Fruit fly (Drosophila melanogaster) whole organism, embryonic: ENCODE results near the gene BTBD9.

Experiments used
- Adf1 ChIP-seq: fragments of 200-800 bp; sonication (Bioruptor generic); IDR thresholded peaks from 2 replicates; pipeline ENCODE4 v1.3.6; 2022; ENCODE audit warnings: missing biosample characterization, missing genetic modification characterization
- Asciz ChIP-seq: fragments of 200-800 bp; sonication (Bioruptor generic); optimal IDR thresholded peaks from 2 replicates; lab custom pipeline; 2017; ENCODE audit warnings: missing biosample characterization, mild to moderate bottlenecking, missing genetic modification characterization, missing genetic modification reagents
- Bgb ChIP-seq: fragments of 200-800 bp; sonication (Bioruptor generic); IDR thresholded peaks from 2 replicates; pipeline ENCODE4 v1.3.6; 2022; ENCODE audit warnings: missing biosample characterization, missing genetic modification characterization; ENCODE audit not compliant: partially characterized antibody
- CG12299 ChIP-seq: fragments of 200-800 bp; sonication (Bioruptor generic); optimal IDR thresholded peaks from 2 replicates; lab custom pipeline; 2018; ENCODE audit warnings: missing biosample characterization, mild to moderate bottlenecking, missing genetic modification characterization
- CG12659 ChIP-seq: fragments of 200-800 bp; sonication (Bioruptor generic); optimal IDR thresholded peaks from 3 replicates; lab custom pipeline; 2017; ENCODE audit warnings: mild to moderate bottlenecking, missing biosample characterization, missing genetic modification reagents, missing genetic modification characterization
- CG12769 ChIP-seq: fragments of 200-800 bp; sonication (Bioruptor generic); optimal IDR thresholded peaks from 2 replicates; lab custom pipeline; 2019; ENCODE audit warnings: missing biosample characterization, mild to moderate bottlenecking, missing genetic modification characterization, moderate library complexity
- CG14441 ChIP-seq: fragments of 200-800 bp; sonication (Bioruptor generic); IDR thresholded peaks from 2 replicates; pipeline ENCODE4 v1.3.6; 2022; ENCODE audit warnings: missing biosample characterization, missing genetic modification characterization
- CG15479 ChIP-seq: fragments of 200-800 bp; sonication (Bioruptor generic); optimal IDR thresholded peaks from 3 replicates; lab custom pipeline; 2019; ENCODE audit warnings: missing biosample characterization, mild to moderate bottlenecking, missing genetic modification characterization, moderate library complexity
- CG17568 ChIP-seq: fragments of 200-800 bp; sonication (Bioruptor generic); optimal IDR thresholded peaks from 2 replicates; lab custom pipeline; 2018; ENCODE audit warnings: missing biosample characterization, mild to moderate bottlenecking, missing genetic modification characterization, moderate library complexity
- CG2116 ChIP-seq: fragments of 200-800 bp; sonication (Bioruptor generic); optimal IDR thresholded peaks from 3 replicates; lab custom pipeline; 2018; ENCODE audit warnings: missing biosample characterization, mild to moderate bottlenecking, missing genetic modification characterization
- CG3163 ChIP-seq: fragments of 200-800 bp; sonication (Bioruptor generic); optimal IDR thresholded peaks from 3 replicates; lab custom pipeline; 2016; ENCODE audit warnings: missing biosample characterization, missing genetic modification characterization
- CG3847 ChIP-seq: fragments of 200-800 bp; sonication (Bioruptor generic); IDR thresholded peaks from 2 replicates; pipeline ENCODE4 v1.3.6; 2022; ENCODE audit warnings: missing biosample characterization, missing genetic modification characterization
- CG5180 ChIP-seq: fragments of 200-800 bp; sonication (Bioruptor generic); optimal IDR thresholded peaks from 3 replicates; lab custom pipeline; 2017; ENCODE audit warnings: missing biosample characterization, missing genetic modification characterization, mild to moderate bottlenecking, moderate library complexity, missing genetic modification reagents
- CG6254 ChIP-seq: fragments of 200-800 bp; sonication (Bioruptor generic); optimal IDR thresholded peaks from 3 replicates; lab custom pipeline; 2017; ENCODE audit warnings: mild to moderate bottlenecking, missing biosample characterization, missing genetic modification reagents, missing genetic modification characterization
- CG8290 ChIP-seq, 3 experiments: fragments of 200-800 bp; sonication (Bioruptor generic); optimal IDR thresholded peaks; 2 replicates each; lab custom pipeline; 2016 to 2019; ENCODE audit warnings: missing biosample characterization in 3 of 3, missing genetic modification characterization in 3 of 3, mild to moderate bottlenecking in 2 of 3, moderate library complexity in 1 of 3
- CG8924 ChIP-seq: fragments of 200-800 bp; optimal IDR thresholded peaks from 3 replicates; lab custom pipeline; 2019; ENCODE audit warnings: missing biosample characterization, mild to moderate bottlenecking, missing genetic modification characterization, moderate library complexity
- Ets65A ChIP-seq: fragments of 200-800 bp; sonication (Bioruptor generic); peaks from one replicate; lab custom pipeline; 2016; ENCODE audit warnings: missing biosample characterization, missing genetic modification characterization
- Ets97D ChIP-seq: fragments of 200-800 bp; sonication (Bioruptor generic); optimal IDR thresholded peaks from 3 replicates; lab custom pipeline; 2016; ENCODE audit warnings: missing biosample characterization, missing genetic modification characterization
- HLHmδ ChIP-seq: fragments of 200-800 bp; sonication (Bioruptor generic); optimal IDR thresholded peaks from 2 replicates; lab custom pipeline; 2018; ENCODE audit warnings: missing biosample characterization, mild to moderate bottlenecking, missing genetic modification characterization, moderate library complexity
- Hey ChIP-seq: fragments of 200-800 bp; sonication (Bioruptor generic); optimal IDR thresholded peaks from 3 replicates; lab custom pipeline; 2018; ENCODE audit warnings: missing biosample characterization, mild to moderate bottlenecking, missing genetic modification characterization
- Hmr ChIP-seq: fragments of 200-800 bp; sonication (Bioruptor generic); optimal IDR thresholded peaks from 3 replicates; lab custom pipeline; 2017; ENCODE audit warnings: mild to moderate bottlenecking, missing biosample characterization, missing genetic modification reagents, missing genetic modification characterization
- Max ChIP-seq: fragments of 200-800 bp; sonication (Bioruptor generic); optimal IDR thresholded peaks from 2 replicates; lab custom pipeline; 2016; ENCODE audit warnings: missing biosample characterization, mild to moderate bottlenecking, missing genetic modification characterization
- Med ChIP-seq: fragments of 200-800 bp; sonication (Bioruptor generic); peaks from one replicate; lab custom pipeline; 2016; ENCODE audit warnings: missing biosample characterization, missing genetic modification characterization, mild to moderate bottlenecking, inconsistent platforms, moderate library complexity
- Myb ChIP-seq: fragments of 200-800 bp; sonication (Bioruptor generic); optimal IDR thresholded peaks from 2 replicates; lab custom pipeline; 2016; ENCODE audit warnings: missing biosample characterization, missing genetic modification characterization
- Nf-YC ChIP-seq: fragments of 200-800 bp; optimal IDR thresholded peaks from 3 replicates; lab custom pipeline; 2019; ENCODE audit warnings: missing biosample characterization, mild to moderate bottlenecking, missing genetic modification characterization, moderate library complexity
- Rfx ChIP-seq: fragments of 200-800 bp; sonication (Bioruptor generic); IDR thresholded peaks from 2 replicates; pipeline ENCODE4 v1.3.6; 2022; ENCODE audit warnings: missing biosample characterization, missing genetic modification characterization
- YL-1 ChIP-seq: fragments of 200-800 bp; sonication (Bioruptor generic); optimal IDR thresholded peaks from 3 replicates; lab custom pipeline; 2017; ENCODE audit warnings: missing biosample characterization, mild to moderate bottlenecking, missing genetic modification characterization
- abd-A ChIP-seq: fragments of 200-800 bp; sonication (Bioruptor generic); optimal IDR thresholded peaks from 3 replicates; lab custom pipeline; 2019; ENCODE audit warnings: missing biosample characterization, mild to moderate bottlenecking, missing genetic modification characterization, moderate library complexity
- cg ChIP-seq: fragments of 200-800 bp; sonication (Bioruptor generic); optimal IDR thresholded peaks from 3 replicates; lab custom pipeline; 2019; ENCODE audit warnings: missing biosample characterization, mild to moderate bottlenecking, missing genetic modification characterization, moderate library complexity
- crp ChIP-seq, 2 experiments: fragments of 200-800 bp; sonication (Bioruptor generic); optimal IDR thresholded peaks; 2 replicates in 1 of 2; 3 replicates in 1 of 2; lab custom pipeline; 2017; ENCODE audit warnings: missing biosample characterization in 2 of 2, missing genetic modification characterization in 2 of 2, mild to moderate bottlenecking in 1 of 2, moderate library complexity in 1 of 2
- dm ChIP-seq: fragments of 200-800 bp; sonication (Bioruptor generic); optimal IDR thresholded peaks from 3 replicates; lab custom pipeline; 2016; ENCODE audit warnings: missing biosample characterization, missing genetic modification characterization
- ems ChIP-seq: fragments of 200-800 bp; sonication (Bioruptor generic); optimal IDR thresholded peaks from 3 replicates; lab custom pipeline; 2016; ENCODE audit warnings: missing biosample characterization, missing genetic modification characterization
- insv ChIP-seq, 2 experiments: fragments of 200-800 bp; sonication (Bioruptor generic); optimal IDR thresholded peaks; 3 replicates each; lab custom pipeline; 2016 to 2018; ENCODE audit warnings: missing biosample characterization in 2 of 2, missing genetic modification characterization in 2 of 2
- mirr ChIP-seq: fragments of 200-800 bp; sonication (Bioruptor generic); optimal IDR thresholded peaks from 3 replicates; lab custom pipeline; 2018; ENCODE audit warnings: missing biosample characterization, mild to moderate bottlenecking, missing genetic modification characterization
- nom ChIP-seq: fragments of 200-800 bp; sonication (Bioruptor generic); optimal IDR thresholded peaks from 2 replicates; lab custom pipeline; 2017; ENCODE audit warnings: missing biosample characterization, missing genetic modification characterization, mild to moderate bottlenecking, moderate library complexity, missing genetic modification reagents
- pum ChIP-seq: fragments of 200-800 bp; sonication (Bioruptor generic); optimal IDR thresholded peaks from 2 replicates; lab custom pipeline; 2016; ENCODE audit warnings: missing biosample characterization, missing genetic modification characterization
- rib ChIP-seq: fragments of 200-800 bp; sonication (Bioruptor generic); IDR thresholded peaks from 2 replicates; pipeline ENCODE4 v1.3.6; 2022; ENCODE audit warnings: missing biosample characterization, missing genetic modification characterization
- row ChIP-seq: fragments of 200-800 bp; sonication (Bioruptor generic); IDR thresholded peaks from 3 replicates; pipeline ENCODE4 v1.3.6; 2022; ENCODE audit warnings: missing biosample characterization, missing genetic modification characterization
- scrt ChIP-seq: fragments of 200-800 bp; sonication (Bioruptor generic); optimal IDR thresholded peaks from 2 replicates; lab custom pipeline; 2018; ENCODE audit warnings: missing biosample characterization, mild to moderate bottlenecking, missing genetic modification characterization, moderate library complexity
- sd ChIP-seq: fragments of 200-800 bp; sonication (Bioruptor generic); optimal IDR thresholded peaks from 3 replicates; lab custom pipeline; 2018; ENCODE audit warnings: missing biosample characterization, mild to moderate bottlenecking, missing genetic modification characterization, moderate library complexity
- sens ChIP-seq: fragments of 200-800 bp; sonication (Bioruptor generic); peaks from one replicate; lab custom pipeline; 2016; ENCODE audit warnings: missing biosample characterization, missing genetic modification characterization
- slp2 ChIP-seq: fragments of 200-800 bp; sonication (Bioruptor generic); optimal IDR thresholded peaks from 2 replicates; lab custom pipeline; 2016; ENCODE audit warnings: missing biosample characterization, missing genetic modification characterization
- sob ChIP-seq: fragments of 200-800 bp; sonication (Bioruptor generic); IDR thresholded peaks from 2 replicates; pipeline ENCODE4 v1.3.6; 2022; ENCODE audit warnings: missing biosample characterization, missing genetic modification characterization
- stwl ChIP-seq: fragments of 200-800 bp; sonication (Bioruptor generic); optimal IDR thresholded peaks from 3 replicates; lab custom pipeline; 2018; ENCODE audit warnings: missing biosample characterization, mild to moderate bottlenecking, missing genetic modification characterization, moderate library complexity
- tio ChIP-seq: fragments of 200-800 bp; sonication (Bioruptor generic); optimal IDR thresholded peaks from 2 replicates; lab custom pipeline; 2017; ENCODE audit warnings: missing biosample characterization, missing genetic modification characterization, inconsistent platforms
- vvl ChIP-seq: fragments of 200-800 bp; sonication (Bioruptor generic); IDR thresholded peaks from 2 replicates; pipeline ENCODE4 v1.3.6; 2022; ENCODE audit warnings: missing biosample characterization, missing genetic modification characterization

BTBD9 gene

DNA sequence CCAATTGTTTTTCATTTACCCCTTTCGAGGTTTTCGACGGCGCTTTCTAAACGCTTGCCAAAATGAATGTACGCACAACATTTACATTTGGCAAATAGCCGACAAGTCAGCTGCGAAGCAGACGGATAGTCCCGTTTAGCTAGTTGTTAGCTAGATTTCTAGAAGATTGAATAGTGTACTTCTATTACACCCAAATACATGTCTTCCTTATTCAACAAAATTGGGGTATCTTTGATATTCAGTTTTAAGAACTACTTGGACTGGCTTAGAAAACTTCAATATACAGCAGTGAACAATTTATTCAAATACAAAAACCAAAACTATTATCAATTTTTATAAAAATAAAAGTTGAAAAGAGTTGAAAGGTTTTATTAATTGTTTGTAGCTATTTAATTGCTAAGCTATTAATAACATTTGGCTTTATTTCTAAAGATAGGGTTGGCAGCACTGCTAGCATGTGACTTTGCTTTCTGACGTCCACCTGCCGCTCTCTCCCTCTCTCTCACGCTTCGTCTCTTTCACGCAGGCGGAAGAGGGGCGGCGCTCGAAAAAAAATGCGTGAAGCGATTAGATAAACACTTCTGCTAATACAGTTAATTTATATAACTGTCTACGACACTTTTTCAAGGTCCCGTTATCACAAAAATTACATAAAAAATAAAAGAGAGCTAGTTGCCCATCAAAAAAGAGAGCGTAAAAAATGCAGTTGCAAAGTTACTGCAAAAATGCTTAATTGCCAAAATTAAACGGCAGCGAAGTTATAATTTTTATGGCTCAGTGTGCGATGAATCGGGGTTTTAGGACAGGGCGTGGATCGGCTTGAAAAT is 16.7 kb downstream of the BTBD9 start (continued):
- no peak for TF ChIP-seq Myb
- no peak for TF ChIP-seq mirr (GFP tag; lab: Kevin White, UChicago)
- TF ChIP-seq CG12299: no peak
- no peak for TF ChIP-seq CG3847

DNA sequence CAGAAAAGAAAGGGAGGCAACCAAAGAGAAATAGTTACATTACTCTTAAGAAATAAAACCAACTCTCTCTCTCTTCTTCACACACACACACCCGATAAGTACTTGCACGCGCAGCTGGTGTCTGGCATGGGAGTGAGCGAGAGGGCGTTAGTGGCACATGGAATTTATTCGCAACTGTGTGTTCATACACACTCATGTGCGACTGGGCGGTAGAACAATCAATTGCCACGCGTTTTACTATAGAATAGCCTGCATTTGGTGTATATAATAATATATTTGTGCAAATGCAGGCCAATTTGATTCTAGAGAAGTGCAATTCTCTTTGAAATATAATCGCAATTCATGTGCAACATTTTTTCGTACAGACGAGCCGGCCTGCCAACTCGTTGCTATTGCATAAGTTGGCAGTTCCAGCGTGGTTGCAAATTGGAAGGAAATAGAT is 17.6 kb downstream of the BTBD9 start:
- TF ChIP-seq insv (GFP tag; optimal IDR thresholded peaks at IDR 0.05; lab: Kevin White, UChicago) (peak in 1 of 2 experiments; percentile 50), CG15479 (GFP tag; lab: Kevin White, UChicago) (peak; percentile 100), HLHmδ (GFP tag; lab: Kevin White, UChicago) (peak; percentile 19), abd-A (tag; lab: Kevin White, UChicago) (peak; percentile 50), slp2 (no peak), CG6254 (GFP tag; lab: Kevin White, UChicago) (no peak), CG12659 (peak; percentile 5), YL-1 (GFP tag; lab: Kevin White, UChicago) (peak; percentile 25), CG17568 (no peak), Bgb (GFP tag; lab: Robert Waterston, UW) (0 out of 2 replicates have a peak, but pooled peaks have one; percentile 12), sob (GFP tag; lab: Robert Waterston, UW) (peak; percentile 22; the same call in 1 of the 2 replicates), dm (GFP tag; lab: Kevin White, UChicago) (peak; percentile 71), CG8924 (peak; percentile 24), sens (GFP tag; lab: Kevin White, UChicago) (peak; percentile 64), row (GFP tag; lab: Robert Waterston, UW) (0 out of 3 replicates have a peak, but pooled peaks have one; percentile 32), ems (GFP tag; lab: Kevin White, UChicago) (peak; percentile 12), Hey (peak; percentile 52), Med (GFP tag; lab: Kevin White, UChicago) (peak; percentile 71), CG12299 (peak; percentile 37), rib (peak; percentile 69), pum (GFP tag; lab: Kevin White, UChicago) (no peak), CG5180 (GFP tag; lab: Kevin White, UChicago) (peak; percentile 56), CG2116 (GFP tag; lab: Kevin White, UChicago) (peak; percentile 19), nom (GFP tag; lab: Kevin White, UChicago) (peak; percentile 30), Asciz (GFP tag; lab: Kevin White, UChicago) (no peak), sd (peak; percentile 91), Ets65A (GFP tag; lab: Kevin White, UChicago) (peak; percentile 63), Adf1 (peak; percentile 31; the same call in 1 of the 2 replicates), stwl (tag; lab: Kevin White, UChicago) (peak; percentile 31), tio (no peak), CG12769 (peak; percentile 11), CG8290 (GFP tag; optimal IDR thresholded peaks at IDR 0.05; lab: Kevin White, UChicago) (no peak), CG8290 (tag; optimal IDR thresholded peaks at IDR 0.05; lab: Kevin White, UChicago) (peak in 1 of 2 experiments; percentile 37), Hmr (GFP tag; lab: Kevin White, UChicago) (no peak), Nf-YC (peak; percentile 55), Max (GFP tag; lab: Kevin White, UChicago) (peak; percentile 76), Ets97D (GFP tag; lab: Kevin White, UChicago) (peak; percentile 29), CG14441 (GFP tag; lab: Robert Waterston, UW) (no peak), Rfx (GFP tag; lab: Robert Waterston, UW) (0 out of 2 replicates have a peak, but pooled peaks have one; percentile 27), cg (peak; percentile 87), CG3163 (GFP tag; lab: Kevin White, UChicago) (peak; percentile 94), crp (GFP tag; optimal IDR thresholded peaks at IDR 0.05; lab: Kevin White, UChicago) (peak in 1 of 2 experiments; percentile 14), scrt (GFP tag; lab: Kevin White, UChicago) (peak; percentile 13), vvl (GFP tag; lab: Robert Waterston, UW) (0 out of 2 replicates have a peak, but pooled peaks have one; percentile 15)
